Fruit fly (Drosophila melanogaster) whole organism, prepupa: ENCODE measurements around the gene CG32847.
A peak's percentile ranks its signal among the peaks of the same experiment; 100 is the strongest.

ENCODE experiments used
- Blimp-1 ChIP-seq: fragments of 200-800 bp; sonication (Bioruptor generic); optimal IDR thresholded peaks from 3 replicates; lab custom pipeline; 2017; ENCODE audit warnings: missing biosample characterization, missing genetic modification characterization, mild to moderate bottlenecking, moderate library complexity, missing genetic modification reagents
- CG10631 ChIP-seq: fragments of 200-800 bp; sonication (Bioruptor generic); optimal IDR thresholded peaks from 2 replicates; lab custom pipeline; 2016; ENCODE audit warnings: missing biosample characterization, missing genetic modification characterization
- CG10669 ChIP-seq: fragments of 200-800 bp; sonication (Bioruptor generic); optimal IDR thresholded peaks from 3 replicates; lab custom pipeline; 2018; ENCODE audit warnings: missing biosample characterization, mild to moderate bottlenecking, missing genetic modification characterization, moderate library complexity
- CG11294 ChIP-seq: fragments of 200-800 bp; sonication (Bioruptor generic); IDR thresholded peaks from 2 replicates; pipeline ENCODE4 v1.3.6; 2022; ENCODE audit warnings: missing biosample characterization, missing genetic modification characterization
- CG11902 ChIP-seq: fragments of 200-800 bp; sonication (Bioruptor generic); optimal IDR thresholded peaks from 3 replicates; lab custom pipeline; 2016; ENCODE audit warnings: missing biosample characterization, missing genetic modification characterization
- CG15336 ChIP-seq: fragments of 200-800 bp; sonication (Bioruptor generic); IDR thresholded peaks from 2 replicates; pipeline ENCODE4 v1.3.6; 2022; ENCODE audit warnings: missing biosample characterization, missing genetic modification characterization
- CG1621 ChIP-seq: fragments of 200-800 bp; sonication (Bioruptor generic); optimal IDR thresholded peaks from 3 replicates; lab custom pipeline; 2018; ENCODE audit warnings: missing biosample characterization, mild to moderate bottlenecking, missing genetic modification characterization
- CG16779 ChIP-seq: fragments of 200-800 bp; sonication (Bioruptor generic); optimal IDR thresholded peaks from 3 replicates; lab custom pipeline; 2017; ENCODE audit warnings: missing biosample characterization, mild to moderate bottlenecking, missing genetic modification characterization
- CG31627 ChIP-seq: fragments of 200-800 bp; sonication (Bioruptor generic); optimal IDR thresholded peaks from 3 replicates; lab custom pipeline; 2016; ENCODE audit warnings: missing biosample characterization, missing genetic modification characterization
- CG32006 ChIP-seq: fragments of 200-800 bp; sonication (Bioruptor generic); optimal IDR thresholded peaks from 3 replicates; lab custom pipeline; 2017; ENCODE audit warnings: missing biosample characterization, mild to moderate bottlenecking, missing genetic modification characterization
- CG34406 ChIP-seq: fragments of 200-800 bp; sonication (Bioruptor generic); optimal IDR thresholded peaks from 3 replicates; lab custom pipeline; 2016; ENCODE audit warnings: missing biosample characterization, missing genetic modification characterization
- CG4318 ChIP-seq: fragments of 200-800 bp; sonication (Bioruptor generic); optimal IDR thresholded peaks from 3 replicates; lab custom pipeline; 2017; ENCODE audit warnings: missing biosample characterization, mild to moderate bottlenecking, missing genetic modification characterization
- CG6163 ChIP-seq: fragments of 200-800 bp; sonication (Bioruptor generic); IDR thresholded peaks from 3 replicates; pipeline ENCODE4 v1.3.6; 2022; ENCODE audit warnings: missing biosample characterization, missing genetic modification characterization
- CG6276 ChIP-seq: fragments of 200-800 bp; sonication (Bioruptor generic); optimal IDR thresholded peaks from 2 replicates; lab custom pipeline; 2017; ENCODE audit warnings: missing biosample characterization, mild to moderate bottlenecking, missing genetic modification characterization
- CG6808 ChIP-seq: fragments of 200-800 bp; sonication (Bioruptor generic); optimal IDR thresholded peaks from 3 replicates; lab custom pipeline; 2017; ENCODE audit warnings: missing biosample characterization, missing genetic modification characterization, mild to moderate bottlenecking, moderate library complexity, missing genetic modification reagents
- CG6854 ChIP-seq: fragments of 200-800 bp; sonication (Bioruptor generic); optimal IDR thresholded peaks from 2 replicates; lab custom pipeline; 2017; ENCODE audit warnings: missing biosample characterization, mild to moderate bottlenecking, missing genetic modification characterization
- CG7368 ChIP-seq: fragments of 200-800 bp; sonication (Bioruptor generic); optimal IDR thresholded peaks from 3 replicates; lab custom pipeline; 2016; ENCODE audit warnings: missing biosample characterization, missing genetic modification characterization
- CG8319 ChIP-seq: fragments of 200-800 bp; sonication (Bioruptor generic); optimal IDR thresholded peaks from 3 replicates; lab custom pipeline; 2016; ENCODE audit warnings: missing biosample characterization, missing genetic modification characterization
- CG8632 ChIP-seq: fragments of 200-800 bp; sonication (Bioruptor generic); optimal IDR thresholded peaks from 3 replicates; lab custom pipeline; 2016; ENCODE audit warnings: missing biosample characterization, missing genetic modification characterization
- CG9139 ChIP-seq: fragments of 200-800 bp; sonication (Bioruptor generic); optimal IDR thresholded peaks from 3 replicates; lab custom pipeline; 2017; ENCODE audit warnings: missing biosample characterization, mild to moderate bottlenecking, missing genetic modification characterization
- Eip75B ChIP-seq: fragments of 200-800 bp; sonication (Bioruptor generic); optimal IDR thresholded peaks from 3 replicates; lab custom pipeline; 2016; ENCODE audit warnings: missing biosample characterization, missing genetic modification characterization
- Eip78C ChIP-seq: fragments of 200-800 bp; sonication (Bioruptor generic); peaks from one replicate; lab custom pipeline; 2016; ENCODE audit warnings: missing biosample characterization, missing genetic modification characterization
- Ets21C ChIP-seq: fragments of 200-800 bp; sonication (Bioruptor generic); optimal IDR thresholded peaks from 3 replicates; lab custom pipeline; 2016; ENCODE audit warnings: missing biosample characterization, missing genetic modification characterization
- Ets96B ChIP-seq: fragments of 200-800 bp; optimal IDR thresholded peaks from 2 replicates; lab custom pipeline; 2019; ENCODE audit warnings: missing biosample characterization, mild to moderate bottlenecking, missing genetic modification characterization, moderate library complexity
- Gug ChIP-seq: fragments of 200-800 bp; sonication (Bioruptor generic); IDR thresholded peaks from 2 replicates; pipeline ENCODE4 v1.3.6; 2022; ENCODE audit warnings: missing biosample characterization, missing genetic modification characterization
- Hr4 ChIP-seq: fragments of 200-800 bp; sonication (Bioruptor generic); optimal IDR thresholded peaks from 3 replicates; lab custom pipeline; 2016; ENCODE audit warnings: missing biosample characterization, missing genetic modification characterization
- Met ChIP-seq: fragments of 200-800 bp; sonication (Bioruptor generic); optimal IDR thresholded peaks from 3 replicates; lab custom pipeline; 2016; ENCODE audit warnings: missing biosample characterization, missing genetic modification characterization
- OdsH ChIP-seq: fragments of 200-800 bp; sonication (Bioruptor generic); optimal IDR thresholded peaks from 3 replicates; lab custom pipeline; 2016; ENCODE audit warnings: missing biosample characterization, missing genetic modification characterization
- Smox ChIP-seq: fragments of 200-800 bp; sonication (Bioruptor generic); optimal IDR thresholded peaks from 3 replicates; lab custom pipeline; 2016; ENCODE audit warnings: missing biosample characterization, missing genetic modification characterization
- Sox14 ChIP-seq: fragments of 200-800 bp; sonication (Bioruptor generic); optimal IDR thresholded peaks from 3 replicates; lab custom pipeline; 2016; ENCODE audit warnings: missing biosample characterization, missing genetic modification characterization
- Sox15 ChIP-seq: fragments of 200-800 bp; sonication (Bioruptor generic); optimal IDR thresholded peaks from 3 replicates; lab custom pipeline; 2016; ENCODE audit warnings: missing biosample characterization, missing genetic modification characterization
- achi ChIP-seq: fragments of 200-800 bp; sonication (Bioruptor generic); optimal IDR thresholded peaks from 3 replicates; lab custom pipeline; 2016; ENCODE audit warnings: missing biosample characterization, missing genetic modification characterization
- acj6 ChIP-seq: fragments of 200-800 bp; sonication (Bioruptor generic); optimal IDR thresholded peaks from 3 replicates; lab custom pipeline; 2016; ENCODE audit warnings: missing biosample characterization, missing genetic modification characterization
- cyc ChIP-seq: fragments of 200-800 bp; sonication (Bioruptor generic); optimal IDR thresholded peaks from 3 replicates; lab custom pipeline; 2016; ENCODE audit warnings: missing biosample characterization, missing genetic modification characterization
- dac ChIP-seq: fragments of 200-800 bp; sonication (Bioruptor generic); optimal IDR thresholded peaks from 2 replicates; lab custom pipeline; 2017; ENCODE audit warnings: missing biosample characterization, mild to moderate bottlenecking, missing genetic modification characterization
- dsx ChIP-seq: fragments of 200-800 bp; optimal IDR thresholded peaks from 3 replicates; lab custom pipeline; 2019; ENCODE audit warnings: missing biosample characterization, mild to moderate bottlenecking, missing genetic modification characterization, moderate library complexity; ENCODE audit not compliant: poor library complexity, severe bottlenecking
- esn ChIP-seq: fragments of 200-800 bp; sonication (Bioruptor generic); optimal IDR thresholded peaks from 2 replicates; lab custom pipeline; 2016; ENCODE audit warnings: missing biosample characterization, mild to moderate bottlenecking, missing genetic modification characterization, moderate library complexity
- fd59A ChIP-seq: fragments of 200-800 bp; sonication (Bioruptor generic); optimal IDR thresholded peaks from 2 replicates; lab custom pipeline; 2017; ENCODE audit warnings: missing biosample characterization, mild to moderate bottlenecking, missing genetic modification characterization, missing genetic modification reagents
- fd85E ChIP-seq: fragments of 200-800 bp; sonication (Bioruptor generic); optimal IDR thresholded peaks from 3 replicates; lab custom pipeline; 2016; ENCODE audit warnings: missing biosample characterization, missing genetic modification characterization
- fkh ChIP-seq: fragments of 200-800 bp; sonication (Bioruptor generic); optimal IDR thresholded peaks from 3 replicates; lab custom pipeline; 2017; ENCODE audit warnings: missing biosample characterization, mild to moderate bottlenecking, missing genetic modification characterization, moderate library complexity
- lz ChIP-seq: fragments of 200-800 bp; sonication (Bioruptor generic); optimal IDR thresholded peaks from 3 replicates; lab custom pipeline; 2016; ENCODE audit warnings: missing biosample characterization, missing genetic modification characterization
- pdm3 ChIP-seq: fragments of 200-800 bp; sonication (Bioruptor generic); optimal IDR thresholded peaks from 3 replicates; lab custom pipeline; 2016; ENCODE audit warnings: missing biosample characterization, missing genetic modification characterization
- ss ChIP-seq, 2 experiments: fragments of 200-800 bp; sonication (Bioruptor generic); optimal IDR thresholded peaks; 2 replicates in 1 of 2; 3 replicates in 1 of 2; lab custom pipeline; 2017 to 2018; ENCODE audit warnings: mild to moderate bottlenecking in 2 of 2, missing biosample characterization in 2 of 2, missing genetic modification characterization in 2 of 2, moderate library complexity in 1 of 2
- svp ChIP-seq: fragments of 200-800 bp; sonication (Bioruptor generic); peaks from one replicate; lab custom pipeline; 2016; ENCODE audit warnings: missing biosample characterization, missing genetic modification characterization
- topi ChIP-seq: fragments of 200-800 bp; sonication (Bioruptor generic); optimal IDR thresholded peaks from 3 replicates; lab custom pipeline; 2016; ENCODE audit warnings: missing biosample characterization, missing genetic modification characterization

Gene CG32847

dm6 chr3L:15097878-15098520 is 23.4 kb upstream of the CG32847 start, which contains the start of gene Ctps:
Gene Ctps, plus strand, starts transcription at chr3L:15097914.
- TF ChIP-seq Eip78C (GFP tag; lab: Kevin White, UChicago) (peak; percentile 34), topi (GFP tag; lab: Kevin White, UChicago) (peak; percentile 18), CG32006 (no peak), pdm3 (GFP tag; lab: Kevin White, UChicago) (peak; percentile 6), CG10631 (GFP tag; lab: Kevin White, UChicago) (peak; percentile 29), achi (GFP tag; lab: Kevin White, UChicago) (no peak), CG34406 (GFP tag; lab: Kevin White, UChicago) (no peak), esn (GFP tag; lab: Kevin White, UChicago) (peak; percentile 37), fkh (GFP tag; lab: Kevin White, UChicago) (peak; percentile 63), CG6854 (GFP tag; lab: Kevin White, UChicago) (peak; percentile 18), Ets96B (tag; lab: Kevin White, UChicago) (no peak), CG15336 (GFP tag; lab: Robert Waterston, UW) (0 out of 2 replicates have a peak, but pooled peaks have one; percentile 18), Sox14 (GFP tag; lab: Kevin White, UChicago) (peak; percentile 8), lz (GFP tag; lab: Kevin White, UChicago) (peak; percentile 30)

- TF ChIP-seq CG1621 (tag; lab: Kevin White, UChicago): peak; percentile 36
- TF ChIP-seq Gug: peak; percentile 90
- TF ChIP-seq fd85E (GFP tag; lab: Kevin White, UChicago): peak; percentile 55
- peak; percentile 26 for TF ChIP-seq Smox
- TF ChIP-seq Ets21C: no peak
- peak; percentile 70 for TF ChIP-seq svp (GFP tag; lab: Kevin White, UChicago)
- TF ChIP-seq CG4318: peak; percentile 74
- TF ChIP-seq Eip78C (GFP tag; lab: Kevin White, UChicago): peak; percentile 90
- TF ChIP-seq dsx: peak; percentile 74
- peak; percentile 16 for TF ChIP-seq Sox14 (GFP tag; lab: Kevin White, UChicago)
- TF ChIP-seq CG32006: peak; percentile 86
- TF ChIP-seq CG10669: peak; percentile 79
- TF ChIP-seq Met: peak; percentile 48
- TF ChIP-seq CG11902 (GFP tag; lab: Kevin White, UChicago): no peak
- no peak for TF ChIP-seq CG31627 (GFP tag; lab: Kevin White, UChicago)
- TF ChIP-seq CG9139: peak; percentile 56
- TF ChIP-seq CG6276 (GFP tag; lab: Kevin White, UChicago): peak; percentile 91
- TF ChIP-seq dac (GFP tag; lab: Kevin White, UChicago): peak; percentile 35
- peak; percentile 72 for TF ChIP-seq CG6808 (GFP tag; lab: Kevin White, UChicago)
- TF ChIP-seq Hr4 (GFP tag; lab: Kevin White, UChicago): peak; percentile 43
- peak; percentile 70 for TF ChIP-seq OdsH
- no peak; the same call in 1 of the 3 replicates for TF ChIP-seq CG6163 (GFP tag; lab: Robert Waterston, UW)
- TF ChIP-seq Sox15 (GFP tag; lab: Kevin White, UChicago): no peak
- peak; percentile 53 for TF ChIP-seq CG16779 (tag; lab: Kevin White, UChicago)
- peak; percentile 23 for TF ChIP-seq CG6854 (GFP tag; lab: Kevin White, UChicago)
- TF ChIP-seq Blimp-1 (GFP tag; lab: Kevin White, UChicago): peak; percentile 94
- TF ChIP-seq fkh (GFP tag; lab: Kevin White, UChicago): peak; percentile 95
- peak; percentile 73 for TF ChIP-seq achi (GFP tag; lab: Kevin White, UChicago)
- peak; percentile 86 for TF ChIP-seq CG7368
- TF ChIP-seq CG15336 (GFP tag; lab: Robert Waterston, UW): peak; percentile 95
- peak; percentile 61 for TF ChIP-seq topi (GFP tag; lab: Kevin White, UChicago)
- TF ChIP-seq CG11294 (GFP tag; lab: Robert Waterston, UW): peak; percentile 67
- TF ChIP-seq cyc (GFP tag; lab: Kevin White, UChicago): peak; percentile 56
- peak; percentile 62 for TF ChIP-seq CG8319 (GFP tag; lab: Kevin White, UChicago)
- no peak for TF ChIP-seq fd59A (GFP tag; lab: Kevin White, UChicago)
- TF ChIP-seq Eip75B: peak; percentile 81
- peak; percentile 23 to 51 for TF ChIP-seq ss (GFP tag; optimal IDR thresholded peaks at IDR 0.05; lab: Kevin White, UChicago)
- peak; percentile 76 for TF ChIP-seq CG8632 (GFP tag; lab: Kevin White, UChicago)
- peak; percentile 63 for TF ChIP-seq acj6
Observed at dm6 chr3L:15098659-15099512, 22.5 kb upstream of the CG32847 start.
